Fruit fly (Drosophila melanogaster) whole organism, embryonic: ENCODE results near the gene CG6283.
A peak's percentile ranks its signal among the peaks of the same experiment; 100 is the strongest.

Experiments used
- C15 ChIP-seq: fragments of 200-800 bp; sonication (Bioruptor generic); IDR thresholded peaks from 3 replicates; pipeline ENCODE4 v1.3.6; 2022; ENCODE audit warnings: missing biosample characterization, missing genetic modification characterization
- CG10267 ChIP-seq: fragments of 200-800 bp; sonication (Bioruptor generic); optimal IDR thresholded peaks from 2 replicates; lab custom pipeline; 2018; ENCODE audit warnings: missing biosample characterization, mild to moderate bottlenecking, missing genetic modification characterization, moderate library complexity
- CG11695 ChIP-seq: fragments of 200-800 bp; sonication (Bioruptor generic); IDR thresholded peaks from 3 replicates; pipeline ENCODE4 v1.3.6; 2022; ENCODE audit warnings: missing biosample characterization, missing genetic modification characterization
- CG13296 ChIP-seq: fragments of 200-800 bp; sonication (Bioruptor generic); optimal IDR thresholded peaks from 3 replicates; lab custom pipeline; 2018; ENCODE audit warnings: missing biosample characterization, mild to moderate bottlenecking, missing genetic modification characterization
- CG13424 ChIP-seq: fragments of 200-800 bp; sonication (Bioruptor generic); optimal IDR thresholded peaks from 2 replicates; lab custom pipeline; 2019; ENCODE audit warnings: missing biosample characterization, mild to moderate bottlenecking, missing genetic modification characterization, moderate library complexity
- CG14441 ChIP-seq: fragments of 200-800 bp; sonication (Bioruptor generic); IDR thresholded peaks from 2 replicates; pipeline ENCODE4 v1.3.6; 2022; ENCODE audit warnings: missing biosample characterization, missing genetic modification characterization
- CG15011 ChIP-seq: fragments of 200-800 bp; sonication (Bioruptor generic); optimal IDR thresholded peaks from 3 replicates; lab custom pipeline; 2018; ENCODE audit warnings: missing biosample characterization, mild to moderate bottlenecking, missing genetic modification characterization
- CG15269 ChIP-seq: fragments of 200-800 bp; sonication (Bioruptor generic); optimal IDR thresholded peaks from 2 replicates; lab custom pipeline; 2018; ENCODE audit warnings: missing biosample characterization, mild to moderate bottlenecking, missing genetic modification characterization, moderate library complexity
- CG17328 ChIP-seq: fragments of 200-800 bp; sonication (Bioruptor generic); IDR thresholded peaks from 2 replicates; pipeline ENCODE4 v1.3.6; 2022; ENCODE audit warnings: missing biosample characterization, missing genetic modification characterization
- CG17359 ChIP-seq: fragments of 200-800 bp; sonication (Bioruptor generic); optimal IDR thresholded peaks from 3 replicates; lab custom pipeline; 2018; ENCODE audit warnings: missing biosample characterization, mild to moderate bottlenecking, missing genetic modification characterization, moderate library complexity
- CG1832 ChIP-seq: fragments of 200-800 bp; sonication (Bioruptor generic); optimal IDR thresholded peaks from 2 replicates; lab custom pipeline; 2017; ENCODE audit warnings: missing biosample characterization, mild to moderate bottlenecking, missing genetic modification characterization, inconsistent platforms
- CG18599 ChIP-seq: fragments of 200-800 bp; sonication (Bioruptor generic); optimal IDR thresholded peaks from 3 replicates; lab custom pipeline; 2017; ENCODE audit warnings: missing biosample characterization, missing genetic modification characterization, mild to moderate bottlenecking, moderate library complexity, missing genetic modification reagents
- CG32767 ChIP-seq: fragments of 200-800 bp; sonication (Bioruptor generic); IDR thresholded peaks from 2 replicates; pipeline ENCODE4 v1.3.6; 2022; ENCODE audit warnings: missing biosample characterization, missing genetic modification characterization
- CG4404 ChIP-seq: fragments of 200-800 bp; sonication (Bioruptor generic); IDR thresholded peaks from 2 replicates; pipeline ENCODE4 v1.3.6; 2022; ENCODE audit warnings: missing biosample characterization, missing genetic modification characterization
- CG4707 ChIP-seq: fragments of 200-800 bp; sonication (Bioruptor generic); optimal IDR thresholded peaks from 2 replicates; lab custom pipeline; 2018; ENCODE audit warnings: missing biosample characterization, mild to moderate bottlenecking, missing genetic modification characterization, moderate library complexity
- CG4820 ChIP-seq: fragments of 200-800 bp; sonication (Bioruptor generic); optimal IDR thresholded peaks from 3 replicates; lab custom pipeline; 2016; ENCODE audit warnings: missing biosample characterization, missing genetic modification characterization
- CG4854 ChIP-seq: fragments of 200-800 bp; sonication (Bioruptor generic); optimal IDR thresholded peaks from 2 replicates; lab custom pipeline; 2016; ENCODE audit warnings: missing biosample characterization, missing genetic modification characterization, inconsistent platforms
- CG5245 ChIP-seq: fragments of 200-800 bp; sonication (Bioruptor generic); optimal IDR thresholded peaks from 3 replicates; lab custom pipeline; 2016; ENCODE audit warnings: missing biosample characterization, missing genetic modification characterization
- CG6765 ChIP-seq: fragments of 200-800 bp; sonication (Bioruptor generic); optimal IDR thresholded peaks from 3 replicates; lab custom pipeline; 2017; ENCODE audit warnings: missing biosample characterization, mild to moderate bottlenecking, missing genetic modification characterization
- CG7372 ChIP-seq: fragments of 200-800 bp; sonication (Bioruptor generic); IDR thresholded peaks from 2 replicates; pipeline ENCODE4 v1.3.6; 2022; ENCODE audit warnings: missing biosample characterization, missing genetic modification characterization
- CG7786 ChIP-seq: fragments of 200-800 bp; sonication (Bioruptor generic); optimal IDR thresholded peaks from 2 replicates; lab custom pipeline; 2016; ENCODE audit warnings: missing biosample characterization, missing genetic modification characterization
- CG7839 ChIP-seq: fragments of 200-800 bp; sonication (Bioruptor generic); optimal IDR thresholded peaks from 3 replicates; lab custom pipeline; 2018; ENCODE audit warnings: missing biosample characterization, mild to moderate bottlenecking, missing genetic modification characterization, moderate library complexity
- CG9797 ChIP-seq: fragments of 200-800 bp; sonication (Bioruptor generic); optimal IDR thresholded peaks from 3 replicates; lab custom pipeline; 2018; ENCODE audit warnings: missing biosample characterization, mild to moderate bottlenecking, missing genetic modification characterization
- CG9932 ChIP-seq: fragments of 200-800 bp; sonication (Bioruptor generic); IDR thresholded peaks from 2 replicates; pipeline ENCODE4 v1.3.6; 2022; ENCODE audit warnings: missing biosample characterization, missing genetic modification characterization
- CkIIα-i1 ChIP-seq: fragments of 200-800 bp; sonication (Bioruptor generic); IDR thresholded peaks from 2 replicates; pipeline ENCODE4 v1.3.6; 2022; ENCODE audit warnings: missing biosample characterization, missing genetic modification characterization
- CoRest ChIP-seq: fragments of 200-800 bp; sonication (Bioruptor generic); optimal IDR thresholded peaks from 3 replicates; lab custom pipeline; 2018; ENCODE audit warnings: missing biosample characterization, mild to moderate bottlenecking, missing genetic modification characterization, moderate library complexity
- D19B ChIP-seq: fragments of 200-800 bp; sonication (Bioruptor generic); optimal IDR thresholded peaks from 2 replicates; lab custom pipeline; 2017; ENCODE audit warnings: missing biosample characterization, mild to moderate bottlenecking, missing genetic modification characterization
- Dip3 ChIP-seq: fragments of 200-800 bp; sonication (Bioruptor generic); optimal IDR thresholded peaks from 3 replicates; lab custom pipeline; 2016; ENCODE audit warnings: missing biosample characterization, missing genetic modification characterization
- Doc2 ChIP-seq: fragments of 200-800 bp; sonication (Bioruptor generic); IDR thresholded peaks from 2 replicates; pipeline ENCODE4 v1.3.6; 2022; ENCODE audit warnings: missing biosample characterization, missing genetic modification characterization
- Drgx ChIP-seq: fragments of 200-800 bp; sonication (Bioruptor generic); IDR thresholded peaks from 2 replicates; pipeline ENCODE4 v1.3.6; 2022; ENCODE audit warnings: missing biosample characterization, missing genetic modification characterization
- Eip74EF ChIP-seq, 2 experiments: fragments of 200-800 bp in 1 of 2; fragments of >200 bp in 1 of 2; sonication (Bioruptor generic) in 1 of 2; optimal IDR thresholded peaks; 2 replicates each; lab custom pipeline; 2017 to 2019; ENCODE audit warnings: missing biosample characterization in 2 of 2, missing genetic modification characterization in 2 of 2, mild to moderate bottlenecking in 1 of 2, moderate library complexity in 1 of 2
- Ets65A ChIP-seq: fragments of 200-800 bp; sonication (Bioruptor generic); peaks from one replicate; lab custom pipeline; 2016; ENCODE audit warnings: missing biosample characterization, missing genetic modification characterization
- Hey ChIP-seq: fragments of 200-800 bp; sonication (Bioruptor generic); optimal IDR thresholded peaks from 3 replicates; lab custom pipeline; 2018; ENCODE audit warnings: missing biosample characterization, mild to moderate bottlenecking, missing genetic modification characterization
- Mrtf ChIP-seq: fragments of 200-800 bp; sonication (Bioruptor generic); IDR thresholded peaks from 3 replicates; pipeline ENCODE4 v1.3.6; 2022; ENCODE audit warnings: missing biosample characterization, missing genetic modification characterization
- Sry-δ ChIP-seq: fragments of 200-800 bp; sonication (Bioruptor generic); optimal IDR thresholded peaks from 2 replicates; lab custom pipeline; 2016; ENCODE audit warnings: missing biosample characterization, missing genetic modification characterization
- btn ChIP-seq: fragments of 200-800 bp; sonication (Bioruptor generic); optimal IDR thresholded peaks from 2 replicates; lab custom pipeline; 2016; ENCODE audit warnings: missing biosample characterization, missing genetic modification characterization
- cg ChIP-seq: fragments of 200-800 bp; sonication (Bioruptor generic); optimal IDR thresholded peaks from 3 replicates; lab custom pipeline; 2019; ENCODE audit warnings: missing biosample characterization, mild to moderate bottlenecking, missing genetic modification characterization, moderate library complexity
- corto ChIP-seq: fragments of 200-800 bp; sonication (Bioruptor generic); optimal IDR thresholded peaks from 2 replicates; lab custom pipeline; 2016; ENCODE audit warnings: missing biosample characterization, mild to moderate bottlenecking, missing genetic modification characterization, moderate library complexity
- eve ChIP-seq, 2 experiments: fragments of >200 bp; optimal IDR thresholded peaks; 2 replicates each; lab custom pipeline; 2017; ENCODE audit warnings: missing biosample characterization in 2 of 2, missing genetic modification characterization in 2 of 2
- gem ChIP-seq: fragments of 200-800 bp; sonication (Bioruptor generic); optimal IDR thresholded peaks from 2 replicates; lab custom pipeline; 2019; ENCODE audit warnings: missing biosample characterization, mild to moderate bottlenecking, missing genetic modification characterization, moderate library complexity
- lola ChIP-seq, 3 experiments: fragments of >200 bp in 2 of 3; fragments of 200-800 bp in 1 of 3; sonication (Bioruptor generic) in 1 of 3; optimal IDR thresholded peaks; 2 replicates each; lab custom pipeline; 2017 to 2019; ENCODE audit warnings: missing biosample characterization in 3 of 3, missing genetic modification characterization in 3 of 3, mild to moderate bottlenecking in 1 of 3, moderate library complexity in 1 of 3
- pan ChIP-seq, 4 experiments: fragments of >200 bp in 3 of 4; fragments of 200-800 bp in 1 of 4; sonication (Bioruptor generic) in 1 of 4; optimal IDR thresholded peaks in 3 of 4; IDR thresholded peaks in 1 of 4; 2 replicates each; pipeline versions ENCODE4 v1.3.6 to Lab custom; 2017 to 2022; ENCODE audit warnings: missing biosample characterization in 2 of 4, missing genetic modification characterization in 2 of 4, mixed read lengths in 1 of 4
- pfk ChIP-seq: fragments of 200-800 bp; sonication (Bioruptor generic); optimal IDR thresholded peaks from 2 replicates; lab custom pipeline; 2018; ENCODE audit warnings: missing biosample characterization, mild to moderate bottlenecking, missing genetic modification characterization, moderate library complexity
- stwl ChIP-seq: fragments of 200-800 bp; sonication (Bioruptor generic); optimal IDR thresholded peaks from 3 replicates; lab custom pipeline; 2018; ENCODE audit warnings: missing biosample characterization, mild to moderate bottlenecking, missing genetic modification characterization, moderate library complexity
- tin ChIP-seq: fragments of 200-800 bp; sonication (Bioruptor generic); optimal IDR thresholded peaks from 3 replicates; lab custom pipeline; 2016; ENCODE audit warnings: missing biosample characterization, missing genetic modification characterization
- tup ChIP-seq: fragments of 200-800 bp; sonication (Bioruptor generic); optimal IDR thresholded peaks from 2 replicates; lab custom pipeline; 2016; ENCODE audit warnings: missing biosample characterization, mild to moderate bottlenecking, missing genetic modification characterization, moderate library complexity
- twi ChIP-seq: fragments of 200-800 bp; optimal IDR thresholded peaks from 2 replicates; lab custom pipeline; 2019; ENCODE audit warnings: missing biosample characterization, mild to moderate bottlenecking, missing genetic modification characterization, moderate library complexity
- usp ChIP-seq: fragments of >200 bp; optimal IDR thresholded peaks from 2 replicates; lab custom pipeline; 2017; ENCODE audit warnings: missing biosample characterization, missing genetic modification characterization
- zen ChIP-seq: fragments of 200-800 bp; sonication (Bioruptor generic); optimal IDR thresholded peaks from 3 replicates; lab custom pipeline; 2018; ENCODE audit warnings: missing biosample characterization, mild to moderate bottlenecking, missing genetic modification characterization, moderate library complexity

CG6283 gene

dm6 chr3R:26989802-26990509, 31.2 kb downstream of the CG6283 start, which contains the start of gene CG31076 (continued):
- no peak for TF ChIP-seq btn (GFP tag; lab: Kevin White, UChicago)
- TF ChIP-seq pfk (GFP tag; lab: Kevin White, UChicago): no peak
- TF ChIP-seq Mrtf (GFP tag; lab: Robert Waterston, UW): no peak
- peak; percentile 35 for TF ChIP-seq CoRest (tag; lab: Kevin White, UChicago)
- TF ChIP-seq stwl (tag; lab: Kevin White, UChicago): no peak
- no peak for TF ChIP-seq CG9797 (GFP tag; lab: Kevin White, UChicago)
- TF ChIP-seq Eip74EF (GFP tag; optimal IDR thresholded peaks at IDR 0.05; lab: Kevin White, UChicago): peak in 1 of 2 experiments; percentile 12
- TF ChIP-seq D19B: peak; percentile 92
- TF ChIP-seq CG4854: no peak
- no peak for TF ChIP-seq zen (tag; lab: Kevin White, UChicago)
- TF ChIP-seq CG11695 (GFP tag; lab: Robert Waterston, UW): 0 out of 3 replicates have a peak, but pooled peaks have one; percentile 35
- no peak for TF ChIP-seq CG4820
- TF ChIP-seq CG10267 (tag; lab: Kevin White, UChicago): no peak
- TF ChIP-seq CG6765 (GFP tag; lab: Kevin White, UChicago): no peak
- TF ChIP-seq CG15269 (tag; lab: Kevin White, UChicago): peak; percentile 47
- TF ChIP-seq cg (GFP tag; lab: Kevin White, UChicago): no peak
- TF ChIP-seq Doc2 (GFP tag; lab: Robert Waterston, UW): no peak
- no peak for TF ChIP-seq Dip3 (GFP tag; lab: Kevin White, UChicago)
- no peak for TF ChIP-seq CG32767
- no peak for TF ChIP-seq CG14441
- no peak for TF ChIP-seq CG9932
- TF ChIP-seq C15 (GFP tag; lab: Robert Waterston, UW): no peak
- TF ChIP-seq eve (GFP tag; optimal IDR thresholded peaks at IDR 0.05; lab: Kevin White, UChicago): no peak
- TF ChIP-seq lola (GFP tag; optimal IDR thresholded peaks at IDR 0.05; lab: Kevin White, UChicago): no peak
- no peak for TF ChIP-seq CG4404
- no peak for TF ChIP-seq Sry-δ (GFP tag; lab: Kevin White, UChicago)
- no peak for TF ChIP-seq CG1832
- peak; percentile 41 for TF ChIP-seq CG18599 (GFP tag; lab: Kevin White, UChicago)
- TF ChIP-seq CG7372: no peak
- TF ChIP-seq CG4707 (GFP tag; lab: Kevin White, UChicago): no peak
- peak; percentile 51 for TF ChIP-seq CG7839 (tag; lab: Kevin White, UChicago)
- TF ChIP-seq CG5245: no peak
- TF ChIP-seq gem (tag; lab: Kevin White, UChicago): peak; percentile 55
- no peak for TF ChIP-seq CkIIα-i1 (GFP tag; lab: Robert Waterston, UW)
- TF ChIP-seq CG13424 (tag; lab: Kevin White, UChicago): peak; percentile 49
- TF ChIP-seq tin (GFP tag; lab: Kevin White, UChicago): no peak
- peak; percentile 55 for TF ChIP-seq Ets65A (GFP tag; lab: Kevin White, UChicago)
- no peak for TF ChIP-seq CG15011 (GFP tag; lab: Kevin White, UChicago)
- peak; percentile 42 for TF ChIP-seq CG13296 (GFP tag; lab: Kevin White, UChicago)
- TF ChIP-seq CG17359 (tag; lab: Kevin White, UChicago): no peak
- TF ChIP-seq Drgx: peak; percentile 53; the same call in 1 of the 2 replicates
- no peak for TF ChIP-seq tup (GFP tag; lab: Kevin White, UChicago)
- TF ChIP-seq CG17328 (GFP tag; lab: Robert Waterston, UW): no peak
- no peak for TF ChIP-seq CG7786 (GFP tag; lab: Kevin White, UChicago)
- no peak for TF ChIP-seq Hey
- no peak for TF ChIP-seq pan (optimal IDR thresholded peaks at IDR 0.05; lab: Kevin White, UChicago)
- no peak for TF ChIP-seq pan (GFP tag; optimal IDR thresholded peaks at IDR 0.05 in 1 of 2, IDR thresholded peaks at IDR 0.05 in 1 of 2)
- no peak for TF ChIP-seq twi (tag; lab: Kevin White, UChicago)
- TF ChIP-seq corto (GFP tag; lab: Kevin White, UChicago): peak; percentile 39
- no peak for TF ChIP-seq usp (GFP tag; lab: Kevin White, UChicago)
